Worm (Caenorhabditis elegans) whole organism, L2 larva: ENCODE data around the gene F28C6.5.

Experiments used
- C34F6.9 ChIP-seq: fragments of 150-350 bp; optimal IDR thresholded peaks from 2 replicates; lab custom pipeline; 2014; ENCODE audit warnings: missing biosample characterization, missing genetic modification characterization
- F13H6.1 ChIP-seq: sonication (generic microtip); optimal IDR thresholded peaks from 2 replicates; lab custom pipeline; 2016; ENCODE audit warnings: missing genetic modification characterization, missing compliant biosample characterization
- R02D3.7 ChIP-seq: fragments of 150-350 bp; optimal IDR thresholded peaks from 2 replicates; lab custom pipeline; 2014; ENCODE audit warnings: missing biosample characterization, missing genetic modification characterization
- Y55F3AM.14 ChIP-seq: fragments of 200-800 bp; sonication (Bioruptor generic); optimal IDR thresholded peaks from 2 replicates; lab custom pipeline; 2018; ENCODE audit warnings: mild to moderate bottlenecking, missing genetic modification characterization, missing compliant biosample characterization
- alr-1 ChIP-seq: fragments of 150-350 bp; optimal IDR thresholded peaks from 2 replicates; lab custom pipeline; 2014; ENCODE audit warnings: missing biosample characterization, missing genetic modification characterization
- aly-2 ChIP-seq: fragments of 150-350 bp; optimal IDR thresholded peaks from 2 replicates; lab custom pipeline; 2014; ENCODE audit warnings: missing biosample characterization, missing genetic modification characterization
- ama-1 ChIP-seq: fragments of 150-350 bp; optimal IDR thresholded peaks from 2 replicates; lab custom pipeline; 2018; ENCODE audit warnings: inconsistent platforms
- blmp-1 ChIP-seq: sonication (generic microtip); optimal IDR thresholded peaks from 2 replicates; lab custom pipeline; 2017; ENCODE audit warnings: missing genetic modification characterization, mild to moderate bottlenecking, missing compliant biosample characterization, antibody characterized with exemption, moderate library complexity; ENCODE audit not compliant: insufficient read depth
- crh-2 ChIP-seq: sonication (generic microtip); optimal IDR thresholded peaks from 2 replicates; lab custom pipeline; 2017; ENCODE audit warnings: missing biosample characterization, missing genetic modification characterization
- dmd-4 ChIP-seq: sonication (generic microtip); optimal IDR thresholded peaks from 2 replicates; lab custom pipeline; 2017; ENCODE audit warnings: missing biosample characterization, missing genetic modification characterization
- egl-27 ChIP-seq: sonication (generic microtip); optimal IDR thresholded peaks from 3 replicates; lab custom pipeline; 2017; ENCODE audit warnings: missing biosample characterization, missing genetic modification reagents, missing genetic modification characterization
- elt-1 ChIP-seq: fragments of 150-350 bp; optimal IDR thresholded peaks from 2 replicates; lab custom pipeline; 2014; ENCODE audit warnings: missing biosample characterization, missing genetic modification characterization
- fos-1 ChIP-seq: fragments of 150-350 bp; optimal IDR thresholded peaks from 2 replicates; lab custom pipeline; 2014; ENCODE audit warnings: missing biosample characterization, missing genetic modification characterization
- gmeb-1 ChIP-seq: fragments of 150-350 bp; optimal IDR thresholded peaks from 2 replicates; lab custom pipeline; 2014; ENCODE audit warnings: missing biosample characterization, missing genetic modification characterization
- lin-11 ChIP-seq: fragments of 150-350 bp; sonication (generic microtip); optimal IDR thresholded peaks from 2 replicates; lab custom pipeline; 2014; ENCODE audit warnings: missing biosample characterization, missing genetic modification characterization, inconsistent platforms, mixed read lengths
- lin-13 ChIP-seq: fragments of 150-350 bp; optimal IDR thresholded peaks from 2 replicates; lab custom pipeline; 2014; ENCODE audit warnings: missing biosample characterization, missing genetic modification reagents, missing genetic modification characterization
- lin-39 ChIP-seq: fragments of 150-350 bp; optimal IDR thresholded peaks from 2 replicates; lab custom pipeline; 2014; ENCODE audit warnings: missing biosample characterization, missing genetic modification reagents, missing genetic modification characterization
- lsy-2 ChIP-seq, 2 experiments: fragments of 150-350 bp in 1 of 2; sonication (generic microtip) in 1 of 2; optimal IDR thresholded peaks; 2 replicates each; lab custom pipeline; 2014 to 2017; ENCODE audit warnings: missing biosample characterization in 2 of 2, missing genetic modification characterization in 2 of 2
- mab-5 ChIP-seq: fragments of 150-350 bp; optimal IDR thresholded peaks from 2 replicates; lab custom pipeline; 2014; ENCODE audit warnings: missing biosample characterization, missing genetic modification characterization
- mbf-1 ChIP-seq: sonication (generic microtip); optimal IDR thresholded peaks from 2 replicates; lab custom pipeline; 2017; ENCODE audit warnings: missing biosample characterization, missing genetic modification characterization
- mdl-1 ChIP-seq, 2 experiments: fragments of 150-350 bp in 1 of 2; sonication (generic microtip) in 1 of 2; optimal IDR thresholded peaks; 2 replicates each; lab custom pipeline; 2017; ENCODE audit warnings: missing biosample characterization in 2 of 2, missing genetic modification characterization in 2 of 2
- nhr-10 ChIP-seq: sonication (generic microtip); optimal IDR thresholded peaks from 2 replicates; lab custom pipeline; 2017; ENCODE audit warnings: missing biosample characterization, missing genetic modification characterization
- nhr-11 ChIP-seq: fragments of 150-350 bp; optimal IDR thresholded peaks from 2 replicates; lab custom pipeline; 2014; ENCODE audit warnings: missing biosample characterization, missing genetic modification characterization
- nhr-12 ChIP-seq: fragments of 150-350 bp; optimal IDR thresholded peaks from 2 replicates; lab custom pipeline; 2014; ENCODE audit warnings: missing biosample characterization, missing genetic modification characterization
- nhr-129 ChIP-seq: fragments of 150-350 bp; optimal IDR thresholded peaks from 2 replicates; lab custom pipeline; 2014; ENCODE audit warnings: missing biosample characterization, missing genetic modification characterization
- nhr-21 ChIP-seq: fragments of 150-350 bp; optimal IDR thresholded peaks from 2 replicates; lab custom pipeline; 2014; ENCODE audit warnings: missing biosample characterization, missing genetic modification characterization
- nhr-23 ChIP-seq: fragments of 150-350 bp; optimal IDR thresholded peaks from 2 replicates; lab custom pipeline; 2014; ENCODE audit warnings: missing biosample characterization, missing genetic modification reagents, missing genetic modification characterization
- nhr-237 ChIP-seq: fragments of 150-350 bp; optimal IDR thresholded peaks from 2 replicates; lab custom pipeline; 2014; ENCODE audit warnings: missing biosample characterization, missing genetic modification characterization
- nhr-6 ChIP-seq: fragments of 150-350 bp; optimal IDR thresholded peaks from 2 replicates; lab custom pipeline; 2014; ENCODE audit warnings: missing biosample characterization, missing genetic modification characterization
- nhr-77 ChIP-seq: fragments of 150-350 bp; optimal IDR thresholded peaks from 2 replicates; lab custom pipeline; 2014; ENCODE audit warnings: missing biosample characterization, missing genetic modification characterization
- peb-1 ChIP-seq: fragments of 150-350 bp; optimal IDR thresholded peaks from 2 replicates; lab custom pipeline; 2014; ENCODE audit warnings: missing biosample characterization, missing genetic modification characterization
- sem-4 ChIP-seq: fragments of 150-350 bp; optimal IDR thresholded peaks from 2 replicates; lab custom pipeline; 2014; ENCODE audit warnings: missing biosample characterization, missing genetic modification reagents, missing genetic modification characterization
- skn-1 ChIP-seq: sonication (generic microtip); optimal IDR thresholded peaks from 2 replicates; lab custom pipeline; 2017; ENCODE audit warnings: missing biosample characterization, missing genetic modification characterization
- sma-3 ChIP-seq: sonication (generic microtip); optimal IDR thresholded peaks from 2 replicates; lab custom pipeline; 2016; ENCODE audit warnings: missing genetic modification reagents, missing genetic modification characterization, missing compliant biosample characterization
- sma-9 ChIP-seq, 2 experiments: fragments of 150-350 bp in 1 of 2; sonication (generic microtip) in 1 of 2; optimal IDR thresholded peaks; 2 replicates each; lab custom pipeline; 2014 to 2016; ENCODE audit warnings: missing genetic modification characterization in 2 of 2, mild to moderate bottlenecking in 1 of 2, missing biosample characterization in 1 of 2, missing compliant biosample characterization in 1 of 2, missing genetic modification reagents in 1 of 2, moderate library complexity in 1 of 2
- snpc-4 ChIP-seq: fragments of 150-350 bp; optimal IDR thresholded peaks from 2 replicates; lab custom pipeline; 2014; ENCODE audit warnings: missing biosample characterization, missing genetic modification characterization
- unc-39 ChIP-seq: fragments of 150-350 bp; optimal IDR thresholded peaks from 2 replicates; lab custom pipeline; 2014; ENCODE audit warnings: missing biosample characterization, missing genetic modification characterization
- unc-55 ChIP-seq: fragments of 150-350 bp; sonication (generic microtip); optimal IDR thresholded peaks from 3 replicates; lab custom pipeline; 2014; ENCODE audit warnings: missing biosample characterization, missing genetic modification reagents, missing genetic modification characterization
- zag-1 ChIP-seq: fragments of 150-350 bp; optimal IDR thresholded peaks from 2 replicates; lab custom pipeline; 2014; ENCODE audit warnings: missing biosample characterization, missing genetic modification characterization
- ztf-11 ChIP-seq: sonication (generic microtip); optimal IDR thresholded peaks from 2 replicates; lab custom pipeline; 2017; ENCODE audit warnings: missing biosample characterization, missing genetic modification characterization
- ztf-4 ChIP-seq: fragments of 150-350 bp; optimal IDR thresholded peaks from 2 replicates; lab custom pipeline; 2014; ENCODE audit warnings: missing biosample characterization, missing genetic modification characterization

F28C6.5 gene

ce11 chrII:8600165-8600564 lies 851 bp downstream of the F28C6.5 start, which contains the start of gene pigg-1:
TSS of gene pigg-1 (minus strand) at chrII:8600265.
- TF ChIP-seq unc-39 (tag; lab: Kevin White, UChicago): no peak
- no peak for TF ChIP-seq lin-13 (GFP tag; lab: Kevin White, UChicago)
- no peak for TF ChIP-seq lin-39
- TF ChIP-seq dmd-4 (tag; lab: Kevin White, UChicago): no peak
- no peak for TF ChIP-seq ama-1 (lab: Kevin White, UChicago)
- no peak for TF ChIP-seq gmeb-1 (tag; lab: Kevin White, UChicago)
- no peak for TF ChIP-seq nhr-129 (tag; lab: Kevin White, UChicago)
- no peak for TF ChIP-seq lsy-2 (tag; optimal IDR thresholded peaks at IDR 0.05; lab: Kevin White, UChicago)
- TF ChIP-seq zag-1 (tag; lab: Kevin White, UChicago): no peak
- no peak for TF ChIP-seq aly-2 (tag; lab: Kevin White, UChicago)
- no peak for TF ChIP-seq blmp-1 (tag; lab: Kevin White, UChicago)
- TF ChIP-seq peb-1 (tag; lab: Kevin White, UChicago): no peak
- TF ChIP-seq, all 48 proteins: peak for 0

ce11 chrII:8602337-8602944 lies 3.1 kb downstream of the F28C6.5 start, which contains the start of the genes cpf-1 and rpl-26:
TSS of gene cpf-1 (minus strand) at chrII:8602440.
TSS of gene rpl-26 (plus strand) at chrII:8602785.
- TF ChIP-seq ztf-4 (tag; lab: Kevin White, UChicago) (no peak), nhr-10 (tag; lab: Kevin White, UChicago) (no peak), peb-1 (tag; lab: Kevin White, UChicago) (no peak), C34F6.9 (peak; percentile 77), unc-55 (peak; percentile 75), sma-9 (GFP tag; optimal IDR thresholded peaks at IDR 0.05; lab: Kevin White, UChicago) (peak; percentile 24), sma-9 (tag; optimal IDR thresholded peaks at IDR 0.05; lab: Kevin White, UChicago) (no peak), crh-2 (tag; lab: Kevin White, UChicago) (peak; percentile 60), ama-1 (lab: Kevin White, UChicago) (no peak), blmp-1 (tag; lab: Kevin White, UChicago) (no peak), mab-5 (tag; lab: Kevin White, UChicago) (no peak), nhr-21 (no peak), lsy-2 (tag; optimal IDR thresholded peaks at IDR 0.05; lab: Kevin White, UChicago) (peak; percentile 22 to 89), sem-4 (tag; lab: Kevin White, UChicago) (peak; percentile 49), F13H6.1 (tag; lab: Kevin White, UChicago) (no peak), egl-27 (tag; lab: Kevin White, UChicago) (no peak), nhr-237 (tag; lab: Kevin White, UChicago) (no peak), nhr-129 (tag; lab: Kevin White, UChicago) (peak; percentile 47), lin-13 (GFP tag; lab: Kevin White, UChicago) (no peak), R02D3.7 (tag; lab: Kevin White, UChicago) (no peak), nhr-12 (no peak), lin-39 (no peak), nhr-77 (tag; lab: Kevin White, UChicago) (no peak), sma-3 (GFP tag; lab: Kevin White, UChicago) (peak; percentile 4), alr-1 (tag; lab: Kevin White, UChicago) (no peak), skn-1 (no peak), gmeb-1 (tag; lab: Kevin White, UChicago) (peak; percentile 71), zag-1 (tag; lab: Kevin White, UChicago) (no peak), lin-11 (tag; lab: Kevin White, UChicago) (no peak), mdl-1 (tag; optimal IDR thresholded peaks at IDR 0.05; lab: Kevin White, UChicago) (no peak), fos-1 (tag; lab: Kevin White, UChicago) (peak; percentile 33), nhr-11 (tag; lab: Kevin White, UChicago) (no peak), nhr-6 (tag; lab: Kevin White, UChicago) (no peak), elt-1 (tag; lab: Kevin White, UChicago) (no peak), dmd-4 (tag; lab: Kevin White, UChicago) (no peak), snpc-4 (peak; percentile 75), mbf-1 (tag; lab: Kevin White, UChicago) (no peak), Y55F3AM.14 (GFP tag; lab: Kevin White, UChicago) (no peak), ztf-11 (no peak), unc-39 (tag; lab: Kevin White, UChicago) (no peak), nhr-23 (tag; lab: Kevin White, UChicago) (no peak), aly-2 (tag; lab: Kevin White, UChicago) (no peak)
